Worm (Caenorhabditis elegans) whole organism, L1 larva: ENCODE results near the gene nhr-286.

Source experiments
- Y116A8C.19 ChIP-seq: sonication (generic microtip); optimal IDR thresholded peaks from 2 replicates; lab custom pipeline; 2016; ENCODE audit warnings: missing compliant biosample characterization, missing genetic modification characterization, borderline replicate concordance
- elt-3 ChIP-seq, 6 experiments: fragments of 150-350 bp in 1 of 6; sonication (generic microtip); optimal IDR thresholded peaks; 2 replicates each; lab custom pipeline; 2017 to 2018; ENCODE audit warnings: missing biosample characterization in 6 of 6, missing genetic modification characterization in 6 of 6, inconsistent platforms in 1 of 6
- jun-1 ChIP-seq: fragments of 150-350 bp; optimal IDR thresholded peaks from 2 replicates; lab custom pipeline; 2014; ENCODE audit warnings: missing biosample characterization, missing genetic modification reagents, missing genetic modification characterization
- lin-13 ChIP-seq: fragments of 150-350 bp; optimal IDR thresholded peaks from 2 replicates; lab custom pipeline; 2014; ENCODE audit warnings: missing biosample characterization, missing genetic modification reagents, missing genetic modification characterization
- lin-35 ChIP-seq, 2 experiments: fragments of 150-350 bp; optimal IDR thresholded peaks; 2 replicates each; lab custom pipeline; 2014; ENCODE audit warnings: missing biosample characterization in 2 of 2, missing genetic modification characterization in 2 of 2, missing genetic modification reagents in 2 of 2
- nhr-237 ChIP-seq: fragments of 150-350 bp; optimal IDR thresholded peaks from 2 replicates; lab custom pipeline; 2014; ENCODE audit warnings: missing biosample characterization, missing genetic modification characterization
- pag-3 ChIP-seq: sonication (generic microtip); optimal IDR thresholded peaks from 2 replicates; lab custom pipeline; 2017; ENCODE audit warnings: missing genetic modification characterization, mild to moderate bottlenecking, missing compliant biosample characterization, antibody characterized with exemption, borderline replicate concordance; ENCODE audit not compliant: insufficient read depth
- pax-3 ChIP-seq: fragments of 200-800 bp; sonication (Bioruptor generic); optimal IDR thresholded peaks from 2 replicates; lab custom pipeline; 2018; ENCODE audit warnings: mild to moderate bottlenecking, missing genetic modification characterization, moderate library complexity, missing compliant biosample characterization
- snpc-4 ChIP-seq: fragments of 150-350 bp; optimal IDR thresholded peaks from 2 replicates; lab custom pipeline; 2014; ENCODE audit warnings: missing biosample characterization, missing genetic modification characterization
- unc-62 ChIP-seq: fragments of 150-350 bp; optimal IDR thresholded peaks from 2 replicates; lab custom pipeline; 2014; ENCODE audit warnings: missing biosample characterization, missing genetic modification reagents, missing genetic modification characterization

DNA sequence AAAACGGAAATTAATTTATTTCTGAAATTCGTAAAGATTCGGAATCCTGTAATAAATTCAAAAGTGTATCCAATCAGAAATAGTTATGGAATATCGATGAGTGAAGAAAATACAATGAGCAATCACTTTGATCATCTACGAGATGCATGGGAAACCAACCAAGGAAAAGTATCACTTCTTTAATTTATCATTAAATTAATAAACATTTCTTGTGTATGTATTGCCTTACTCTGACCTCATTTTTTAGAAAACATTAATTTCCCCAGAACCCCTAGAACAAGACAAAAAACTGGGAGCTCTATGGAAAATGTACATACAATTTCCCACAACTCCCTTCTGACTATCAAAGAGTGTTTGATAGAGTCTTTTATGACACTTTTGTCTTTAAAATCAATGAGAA lies 42.6 kb upstream of the nhr-286 start, which contains the start of gene F10D2.16:
- no peak for TF ChIP-seq pag-3 (tag; lab: Kevin White, UChicago)
- TF ChIP-seq pax-3 (tag; lab: Kevin White, UChicago): no peak
- TF ChIP-seq jun-1 (tag; lab: Kevin White, UChicago): no peak
- TF ChIP-seq lin-35 (GFP tag; optimal IDR thresholded peaks at IDR 0.05; lab: Kevin White, UChicago): no peak
- TF ChIP-seq nhr-237 (tag; lab: Kevin White, UChicago): no peak
- TF ChIP-seq snpc-4: no peak
- TF ChIP-seq elt-3 (tag; optimal IDR thresholded peaks at IDR 0.05; lab: Kevin White, UChicago): no peak
- TF ChIP-seq unc-62 (GFP tag; lab: Kevin White, UChicago): no peak
- TF ChIP-seq Y116A8C.19: no peak
- TF ChIP-seq lin-13 (GFP tag; lab: Kevin White, UChicago): no peak
